Worm (Caenorhabditis elegans) whole organism, L3 larva: Measurements from ENCODE around the gene mob-2.

Source experiments
- R02D3.7 ChIP-seq: fragments of 150-350 bp; optimal IDR thresholded peaks from 2 replicates; lab custom pipeline; 2014; ENCODE audit warnings: missing biosample characterization, missing genetic modification characterization
- ZK546.5 ChIP-seq: sonication (generic microtip); optimal IDR thresholded peaks from 2 replicates; lab custom pipeline; 2017; ENCODE audit warnings: missing biosample characterization, missing genetic modification characterization
- ceh-28 ChIP-seq: fragments of 150-350 bp; optimal IDR thresholded peaks from 2 replicates; lab custom pipeline; 2014; ENCODE audit warnings: missing biosample characterization, missing genetic modification reagents, missing genetic modification characterization
- ceh-9 ChIP-seq: sonication (generic microtip); optimal IDR thresholded peaks from 2 replicates; lab custom pipeline; 2018; ENCODE audit warnings: missing biosample characterization, missing genetic modification characterization
- daf-12 ChIP-seq: fragments of 150-350 bp; optimal IDR thresholded peaks from 2 replicates; lab custom pipeline; 2014; ENCODE audit warnings: missing biosample characterization, missing genetic modification reagents, missing genetic modification characterization
- egl-27 ChIP-seq: sonication (generic microtip); optimal IDR thresholded peaks from 4 replicates; lab custom pipeline; 2017; ENCODE audit warnings: missing biosample characterization, missing genetic modification reagents, missing genetic modification characterization
- egl-5 ChIP-seq: fragments of 150-350 bp; optimal IDR thresholded peaks from 2 replicates; lab custom pipeline; 2017; ENCODE audit warnings: missing biosample characterization, missing genetic modification reagents, missing genetic modification characterization, inconsistent platforms
- elt-1 ChIP-seq: fragments of 150-350 bp; optimal IDR thresholded peaks from 2 replicates; lab custom pipeline; 2014; ENCODE audit warnings: missing biosample characterization, missing genetic modification characterization
- elt-2 ChIP-seq: sonication (generic microtip); optimal IDR thresholded peaks from 2 replicates; lab custom pipeline; 2016; ENCODE audit warnings: missing genetic modification reagents, mild to moderate bottlenecking, missing genetic modification characterization, missing compliant biosample characterization
- elt-3 ChIP-seq, 3 experiments: fragments of 150-350 bp in 1 of 3; sonication (generic microtip) in 2 of 3; optimal IDR thresholded peaks; 2 replicates in 2 of 3; 4 replicates in 1 of 3; lab custom pipeline; 2014 to 2017; ENCODE audit warnings: missing biosample characterization in 3 of 3, missing genetic modification characterization in 3 of 3
- eor-1 ChIP-seq, 2 experiments: fragments of 150-350 bp; optimal IDR thresholded peaks; 2 replicates each; lab custom pipeline; 2014 to 2018; ENCODE audit warnings: missing biosample characterization in 2 of 2, missing genetic modification characterization in 2 of 2
- fkh-10 ChIP-seq: sonication (generic microtip); optimal IDR thresholded peaks from 2 replicates; lab custom pipeline; 2017; ENCODE audit warnings: missing biosample characterization, missing genetic modification reagents, missing genetic modification characterization
- fkh-2 ChIP-seq: fragments of 150-350 bp; optimal IDR thresholded peaks from 2 replicates; lab custom pipeline; 2014; ENCODE audit warnings: missing biosample characterization, missing genetic modification reagents, missing genetic modification characterization
- hmg-11 ChIP-seq: sonication (generic microtip); optimal IDR thresholded peaks from 2 replicates; lab custom pipeline; 2016; ENCODE audit warnings: missing genetic modification characterization, missing compliant biosample characterization
- lin-15B ChIP-seq: fragments of 150-350 bp; optimal IDR thresholded peaks from 2 replicates; lab custom pipeline; 2014; ENCODE audit warnings: missing biosample characterization, missing genetic modification characterization
- lin-39 ChIP-seq: fragments of 150-350 bp; optimal IDR thresholded peaks from 2 replicates; lab custom pipeline; 2018; ENCODE audit warnings: missing biosample characterization, missing genetic modification reagents, missing genetic modification characterization
- lsy-12 ChIP-seq: sonication (generic microtip); optimal IDR thresholded peaks from 2 replicates; lab custom pipeline; 2016; ENCODE audit warnings: mild to moderate bottlenecking, missing genetic modification characterization, missing compliant biosample characterization
- mml-1 ChIP-seq: fragments of 150-350 bp; sonication (generic microtip); optimal IDR thresholded peaks from 3 replicates; lab custom pipeline; 2014; ENCODE audit warnings: missing biosample characterization, missing genetic modification characterization
- nfya-1 ChIP-seq: sonication (generic microtip); optimal IDR thresholded peaks from 2 replicates; lab custom pipeline; 2017; ENCODE audit warnings: missing genetic modification characterization, mild to moderate bottlenecking, missing compliant biosample characterization, antibody characterized with exemption, moderate library complexity; ENCODE audit not compliant: insufficient read depth
- nhr-11 ChIP-seq: fragments of 150-350 bp; optimal IDR thresholded peaks from 2 replicates; lab custom pipeline; 2014; ENCODE audit warnings: missing biosample characterization, missing genetic modification characterization
- nhr-23 ChIP-seq: fragments of 150-350 bp; optimal IDR thresholded peaks from 2 replicates; lab custom pipeline; 2014; ENCODE audit warnings: missing biosample characterization, missing genetic modification reagents, missing genetic modification characterization
- nhr-237 ChIP-seq: fragments of 150-350 bp; optimal IDR thresholded peaks from 2 replicates; lab custom pipeline; 2014; ENCODE audit warnings: missing biosample characterization, missing genetic modification characterization
- nhr-28 ChIP-seq: fragments of 150-350 bp; optimal IDR thresholded peaks from 2 replicates; lab custom pipeline; 2014; ENCODE audit warnings: missing biosample characterization, missing genetic modification characterization
- nhr-43 ChIP-seq: sonication (generic microtip); optimal IDR thresholded peaks from 2 replicates; lab custom pipeline; 2016; ENCODE audit warnings: mild to moderate bottlenecking, missing genetic modification characterization, missing compliant biosample characterization; ENCODE audit not compliant: poor library complexity, severe bottlenecking
- nhr-67 ChIP-seq: fragments of 150-350 bp; optimal IDR thresholded peaks from 2 replicates; lab custom pipeline; 2014; ENCODE audit warnings: missing biosample characterization, missing genetic modification characterization
- nhr-77 ChIP-seq: fragments of 150-350 bp; optimal IDR thresholded peaks from 2 replicates; lab custom pipeline; 2014; ENCODE audit warnings: missing biosample characterization, missing genetic modification characterization
- pqm-1 ChIP-seq: fragments of 150-350 bp; optimal IDR thresholded peaks from 2 replicates; lab custom pipeline; 2017; ENCODE audit warnings: missing biosample characterization, missing genetic modification characterization, inconsistent platforms
- sea-2 ChIP-seq: fragments of 150-350 bp; sonication (generic microtip); optimal IDR thresholded peaks from 4 replicates; lab custom pipeline; 2014; ENCODE audit warnings: missing biosample characterization, missing genetic modification reagents, missing genetic modification characterization
- snpc-4 ChIP-seq: fragments of 150-350 bp; optimal IDR thresholded peaks from 2 replicates; lab custom pipeline; 2014; ENCODE audit warnings: missing biosample characterization, missing genetic modification characterization
- unc-39 ChIP-seq: sonication (generic microtip); optimal IDR thresholded peaks from 4 replicates; lab custom pipeline; 2017; ENCODE audit warnings: missing biosample characterization, missing genetic modification characterization
- unc-62 ChIP-seq: fragments of 150-350 bp; sonication (generic microtip); optimal IDR thresholded peaks from 4 replicates; lab custom pipeline; 2014; ENCODE audit warnings: missing biosample characterization, missing genetic modification reagents, missing genetic modification characterization
- zag-1 ChIP-seq: fragments of 150-350 bp; optimal IDR thresholded peaks from 2 replicates; lab custom pipeline; 2014; ENCODE audit warnings: missing biosample characterization, missing genetic modification characterization

mob-2 gene

ce11 chrX:13169975-13170374 is at the start of gene mob-2:
Gene mob-2 (minus strand): TSS chrX:13170075.
- TF ChIP-seq unc-39 (tag; lab: Kevin White, UChicago): no peak
- TF ChIP-seq, all 47 proteins: peak for 0

- TF ChIP-seq snpc-4 (tag; lab: Kevin White, UChicago) (no peak), pqm-1 (tag; lab: Kevin White, UChicago) (no peak), R02D3.7 (no peak), elt-2 (tag; lab: Kevin White, UChicago) (no peak), daf-12 (tag; lab: Kevin White, UChicago) (no peak), elt-1 (tag; lab: Kevin White, UChicago) (no peak), nhr-67 (no peak), lsy-12 (tag; lab: Kevin White, UChicago) (no peak), nhr-43 (tag; lab: Kevin White, UChicago) (no peak), eor-1 (tag; optimal IDR thresholded peaks at IDR 0.05; lab: Kevin White, UChicago) (no peak), nhr-237 (tag; lab: Kevin White, UChicago) (no peak), zag-1 (no peak), egl-27 (no peak)
These were observed 48.1 kb upstream of the mob-2 start for ce11 chrX:13217940-13218339.

DNA sequence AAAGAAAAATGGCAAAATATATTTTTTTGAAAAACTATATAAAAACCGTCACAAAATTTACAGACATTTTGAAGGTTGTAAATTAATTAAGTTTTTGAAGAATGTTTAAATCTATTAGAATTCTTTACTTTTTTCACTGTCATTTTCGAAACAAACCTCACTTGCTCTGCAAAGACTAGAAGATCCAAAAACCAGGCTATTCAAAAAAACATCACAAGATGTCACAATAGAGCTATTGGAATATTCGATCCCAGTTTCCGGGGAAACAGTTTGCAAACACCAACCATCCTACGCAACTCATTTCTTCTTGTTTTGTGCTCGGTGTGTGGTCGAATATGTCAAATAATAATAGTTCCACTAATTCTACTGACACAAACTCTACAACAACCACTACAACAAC is 46.9 kb upstream of the mob-2 start, which contains the start of gene R12H7.4:
Gene R12H7.4 (plus strand): TSS at position 301 of the 400 bp plus-strand sequence.
- TF ChIP-seq mml-1 (tag; lab: Kevin White, UChicago) (no peak), lin-15B (tag; lab: Kevin White, UChicago) (no peak), sea-2 (GFP tag; lab: Kevin White, UChicago) (no peak), R02D3.7 (no peak), unc-62 (GFP tag; lab: Kevin White, UChicago) (no peak), egl-5 (tag; lab: Kevin White, UChicago) (no peak)

DNA sequence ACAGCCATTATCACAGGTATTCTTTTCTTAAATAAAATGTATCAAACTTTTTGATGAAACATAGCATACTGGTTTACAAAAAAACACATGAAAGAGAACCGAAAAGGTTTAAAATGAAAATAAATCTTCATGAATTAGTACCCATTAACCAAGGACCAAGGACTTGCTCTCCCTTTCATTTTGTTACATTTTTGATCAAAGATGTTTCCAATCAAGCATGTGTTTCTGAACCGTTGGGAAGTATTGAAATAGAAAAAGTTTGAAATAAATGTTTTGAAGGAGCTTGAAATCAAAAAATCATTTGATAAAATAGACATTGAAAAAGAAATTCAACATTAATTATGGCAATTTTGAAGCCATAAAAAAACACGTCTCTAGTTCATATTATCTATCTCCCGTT is 42.7 kb upstream of the mob-2 start:
- TF ChIP-seq ZK546.5 (no peak), nhr-237 (tag; lab: Kevin White, UChicago) (no peak), lin-39 (tag; lab: Kevin White, UChicago) (no peak), eor-1 (tag; optimal IDR thresholded peaks at IDR 0.05; lab: Kevin White, UChicago) (no peak), egl-5 (tag; lab: Kevin White, UChicago) (no peak), lsy-12 (tag; lab: Kevin White, UChicago) (no peak), nhr-23 (tag; lab: Kevin White, UChicago) (no peak), fkh-2 (tag; lab: Kevin White, UChicago) (no peak), daf-12 (tag; lab: Kevin White, UChicago) (no peak)

ce11 chrX:13210478-13210877 is 40.6 kb upstream of the mob-2 start:
- TF ChIP-seq elt-3 (tag; optimal IDR thresholded peaks at IDR 0.05; lab: Kevin White, UChicago) (no peak), hmg-11 (peak; percentile 63), lin-39 (tag; lab: Kevin White, UChicago) (peak; percentile 44), nhr-11 (tag; lab: Kevin White, UChicago) (peak; percentile 16), unc-62 (GFP tag; lab: Kevin White, UChicago) (peak; percentile 21), nhr-28 (tag; lab: Kevin White, UChicago) (no peak), ceh-28 (no peak), ceh-9 (no peak), lsy-12 (tag; lab: Kevin White, UChicago) (no peak), unc-39 (tag; lab: Kevin White, UChicago) (no peak), nhr-77 (no peak), nfya-1 (tag; lab: Kevin White, UChicago) (peak; percentile 73), fkh-10 (GFP tag; lab: Kevin White, UChicago) (peak; percentile 74), ZK546.5 (no peak)
- TF ChIP-seq, all 47 proteins: peak for 6

DNA sequence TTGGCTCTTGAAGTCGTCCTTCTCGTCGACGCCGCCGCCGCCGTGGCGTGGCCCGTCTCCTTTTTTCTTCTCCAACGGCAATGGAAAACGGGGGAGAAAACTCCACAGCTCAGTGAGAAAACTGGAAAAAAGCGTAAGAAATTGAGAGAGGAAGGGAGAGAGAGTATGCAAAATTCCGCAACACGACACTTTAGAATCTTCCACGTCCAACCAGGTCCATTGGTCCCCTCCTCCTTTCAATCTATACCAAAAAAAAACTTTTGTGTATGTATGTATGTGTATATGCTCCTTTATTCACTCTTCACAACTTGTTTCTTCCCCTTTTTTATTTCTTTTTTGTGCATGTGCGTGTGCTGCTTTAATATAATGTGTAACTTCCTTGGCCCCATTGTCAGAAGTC is 39.2 kb upstream of the mob-2 start:
- no peak for TF ChIP-seq elt-2 (tag; lab: Kevin White, UChicago)
- TF ChIP-seq nfya-1 (tag; lab: Kevin White, UChicago): peak; percentile 28
- TF ChIP-seq fkh-10 (GFP tag; lab: Kevin White, UChicago): peak; percentile 1
